Fruit fly (Drosophila melanogaster) whole organism: Measurements from ENCODE around the gene CG14402.

Source experiments
- CG8478 ChIP-seq: fragments of >200 bp; optimal IDR thresholded peaks from 2 replicates; lab custom pipeline; 2018; ENCODE audit warnings: inconsistent platforms
- Dll ChIP-seq: fragments of >200 bp; optimal IDR thresholded peaks from 2 replicates; lab custom pipeline; 2017
- EcR ChIP-seq, 2 experiments: fragments of >200 bp; optimal IDR thresholded peaks; 2 replicates each; lab custom pipeline; 2017; ENCODE audit warnings: missing biosample characterization in 2 of 2, missing genetic modification characterization in 2 of 2, missing genetic modification reagents in 2 of 2
- psq ChIP-seq: fragments of >200 bp; optimal IDR thresholded peaks from 2 replicates; lab custom pipeline; 2017

dm6 chr2L:20883097-20883496, 34.0 kb downstream of the CG14402 start:
- TF ChIP-seq psq (lab: Kevin White, UChicago) (no peak), Dll (lab: Kevin White, UChicago) (no peak), CG8478 (lab: Kevin White, UChicago) (no peak), EcR (GFP tag; optimal IDR thresholded peaks at IDR 0.05; lab: Kevin White, UChicago) (no peak)
